Worm (Caenorhabditis elegans) whole organism, early embryonic: Measurements from ENCODE around the gene C10F3.7.

ENCODE experiments used
- B0310.2 ChIP-seq: sonication (generic microtip); optimal IDR thresholded peaks from 2 replicates; lab custom pipeline; 2016; ENCODE audit warnings: mild to moderate bottlenecking, missing genetic modification characterization, missing compliant biosample characterization
- ama-1 ChIP-seq: fragments of 150-350 bp; optimal IDR thresholded peaks from 2 replicates; lab custom pipeline; 2014
- ceh-36 ChIP-seq: sonication (generic microtip); optimal IDR thresholded peaks from 2 replicates; lab custom pipeline; 2016; ENCODE audit warnings: missing genetic modification characterization, inconsistent platforms, missing compliant biosample characterization
- hmbx-1 ChIP-seq: sonication (generic microtip); optimal IDR thresholded peaks from 2 replicates; lab custom pipeline; 2016; ENCODE audit warnings: mild to moderate bottlenecking, missing genetic modification characterization, missing compliant biosample characterization
- hmg-4 ChIP-seq: fragments of 200-800 bp; sonication (Bioruptor generic); optimal IDR thresholded peaks from 2 replicates; lab custom pipeline; 2018; ENCODE audit warnings: mild to moderate bottlenecking, missing genetic modification characterization, missing compliant biosample characterization
- hnd-1 ChIP-seq: sonication (generic microtip); optimal IDR thresholded peaks from 2 replicates; lab custom pipeline; 2016; ENCODE audit warnings: missing genetic modification characterization, missing compliant biosample characterization

- TF ChIP-seq hmg-4 (GFP tag; lab: Kevin White, UChicago) = no peak
- no peak for TF ChIP-seq ama-1 (lab: Kevin White, UChicago)
- no peak for TF ChIP-seq hnd-1 (tag; lab: Kevin White, UChicago)
- TF ChIP-seq hmbx-1 (tag; lab: Kevin White, UChicago) = no peak
- TF ChIP-seq B0310.2 (tag; lab: Kevin White, UChicago) = no peak
- TF ChIP-seq ceh-36 (tag; lab: Kevin White, UChicago) = no peak
Observed at ce11 chrV:6003301-6003700, 16.6 kb upstream of the C10F3.7 start, which contains the start of gene fos-1.
